Worm (Caenorhabditis elegans): ENCODE data around the gene T24H10.5.

T24H10.5 gene

ce11 chrII:9099017-9099416 is 1.9 kb upstream of the T24H10.5 start, which contains the start of gene T24H10.1 (continued):
- TF ChIP-seq snpc-4 (tag; optimal IDR thresholded peaks at IDR 0.05) = peak; percentile 64
- TF ChIP-seq skn-1 (tag; optimal IDR thresholded peaks at IDR 0.05) = peak; percentile 64
- no peak for TF ChIP-seq nhr-28 (tag; optimal IDR thresholded peaks at IDR 0.05)
- TF ChIP-seq fkh-4 (tag; optimal IDR thresholded peaks at IDR 0.05; ENCODE audit: borderline replicate concordance) = no peak
- no peak for TF ChIP-seq Y116A8C.19 (tag; optimal IDR thresholded peaks at IDR 0.05; ENCODE audit: borderline replicate concordance)
- no peak for TF ChIP-seq ceh-63 (GFP tag; optimal IDR thresholded peaks at IDR 0.05)
- TF ChIP-seq mdl-1 (tag; optimal IDR thresholded peaks at IDR 0.05) = peak in 1 of 2 experiments; percentile 20
- no peak for TF ChIP-seq efl-3 (GFP tag; optimal IDR thresholded peaks at IDR 0.05)
- no peak for TF ChIP-seq unc-30 (tag; optimal IDR thresholded peaks at IDR 0.05)
- peak; percentile 80 for TF ChIP-seq dsc-1 (tag; optimal IDR thresholded peaks at IDR 0.05)
- no peak for TF ChIP-seq nhr-12 (tag; optimal IDR thresholded peaks at IDR 0.05)
- TF ChIP-seq fkh-8 (tag; optimal IDR thresholded peaks at IDR 0.05) = peak; percentile 23
- no peak for TF ChIP-seq fos-1 (tag; optimal IDR thresholded peaks at IDR 0.05)
- no peak for TF ChIP-seq nhr-11 (tag; optimal IDR thresholded peaks at IDR 0.05)
- peak; percentile 17 for TF ChIP-seq hpl-2 (GFP tag; optimal IDR thresholded peaks at IDR 0.05)
- TF ChIP-seq jun-1 (tag; optimal IDR thresholded peaks at IDR 0.05) = peak; percentile 38
- TF ChIP-seq ceh-82 (tag; optimal IDR thresholded peaks at IDR 0.05) = peak; percentile 67 to 68 (median 67)
- TF ChIP-seq nhr-47 (tag; optimal IDR thresholded peaks at IDR 0.05) = peak; percentile 85
- peak; percentile 8 for TF ChIP-seq zip-4 (GFP tag; optimal IDR thresholded peaks at IDR 0.05)
- peak; percentile 25 for TF ChIP-seq mef-2 (tag; optimal IDR thresholded peaks at IDR 0.05)
- TF ChIP-seq elt-3 (tag; optimal IDR thresholded peaks at IDR 0.05) = peak in 1 of 6 experiments; percentile 51
- peak; percentile 45 for TF ChIP-seq C04F5.9 (tag; optimal IDR thresholded peaks at IDR 0.05)
- peak; percentile 18 for TF ChIP-seq blmp-1 (tag; optimal IDR thresholded peaks at IDR 0.05)
- no peak for TF ChIP-seq pqm-1 (tag; optimal IDR thresholded peaks at IDR 0.05)
- peak in 1 of 2 experiments; percentile 47 for TF ChIP-seq ztf-11 (tag; optimal IDR thresholded peaks at IDR 0.05)
- peak; percentile 48 for TF ChIP-seq egl-13 (tag; optimal IDR thresholded peaks at IDR 0.05)
- TF ChIP-seq lir-3 (tag; optimal IDR thresholded peaks at IDR 0.05; ENCODE audit: poor library complexity) = peak; percentile 9
- no peak for TF ChIP-seq ceh-90 (tag; optimal IDR thresholded peaks at IDR 0.05)
- TF ChIP-seq unc-130 (tag; optimal IDR thresholded peaks at IDR 0.05) = peak; percentile 12
- no peak for TF ChIP-seq mab-9 (GFP tag; IDR thresholded peaks at IDR 0.05)
- peak; percentile 20 for TF ChIP-seq sox-4 (tag; optimal IDR thresholded peaks at IDR 0.05)
- TF ChIP-seq ztf-4 (tag; optimal IDR thresholded peaks at IDR 0.05) = peak; percentile 36
- peak; percentile 80 for TF ChIP-seq lsy-2 (tag; optimal IDR thresholded peaks at IDR 0.05)
- peak; percentile 89 for TF ChIP-seq rnt-1 (tag; optimal IDR thresholded peaks at IDR 0.05)
- no peak for TF ChIP-seq unc-62 (GFP tag; optimal IDR thresholded peaks at IDR 0.05)
- no peak for TF ChIP-seq ceh-88 (GFP tag; IDR thresholded peaks at IDR 0.05)
- TF ChIP-seq F16B12.6 (tag; optimal IDR thresholded peaks at IDR 0.05) = peak; percentile 58
- TF ChIP-seq snu-23 (GFP tag; optimal IDR thresholded peaks at IDR 0.05) = peak; percentile 81
- no peak for TF ChIP-seq vab-15 (tag; optimal IDR thresholded peaks at IDR 0.05)
- peak; percentile 20 for TF ChIP-seq pag-3 (tag; optimal IDR thresholded peaks at IDR 0.05; ENCODE audit: borderline replicate concordance, insufficient read depth)

- TF ChIP-seq dsc-1 (tag; optimal IDR thresholded peaks at IDR 0.05) (no peak), ces-1 (GFP tag; optimal IDR thresholded peaks at IDR 0.05) (peak; percentile 47), sox-4 (tag; optimal IDR thresholded peaks at IDR 0.05) (no peak), fkh-10 (GFP tag; optimal IDR thresholded peaks at IDR 0.05) (peak; percentile 20), ceh-8 (GFP tag; optimal IDR thresholded peaks at IDR 0.05) (no peak), elt-2 (tag; optimal IDR thresholded peaks at IDR 0.05) (no peak), lin-14 (GFP tag; optimal IDR thresholded peaks at IDR 0.05) (peak; percentile 43)
Observed at ce11 chrII:9107095-9107769, 6.3 kb downstream of the T24H10.5 start, which contains the start of gene dyrb-1. Gene dyrb-1 (minus strand): TSS chrII:9107145.

Measured in whole organism, L1 larva.